Worm (Caenorhabditis elegans) whole organism, L4 larva: ENCODE measurements around the gene C53B7.3.
A peak's percentile ranks its signal among the peaks of the same experiment; 100 is the strongest.

Experiments
- D1046.2 ChIP-seq: fragments of 200-800 bp; sonication (Bioruptor generic); IDR thresholded peaks from 2 replicates; pipeline ENCODE4 v1.3.6; 2022; ENCODE audit warnings: missing genetic modification characterization, missing compliant biosample characterization
- F10B5.3 ChIP-seq: sonication (generic microtip); optimal IDR thresholded peaks from 2 replicates; lab custom pipeline; 2016; ENCODE audit warnings: mild to moderate bottlenecking, missing genetic modification characterization, missing compliant biosample characterization
- F26F4.8 ChIP-seq: fragments of 200-800 bp; sonication (Bioruptor generic); conservative IDR thresholded peaks from 2 replicates; pipeline ENCODE4 v1.3.6; 2022; ENCODE audit warnings: missing genetic modification characterization, missing compliant biosample characterization
- F37D6.2 ChIP-seq: sonication (generic microtip); optimal IDR thresholded peaks from 2 replicates; lab custom pipeline; 2016; ENCODE audit warnings: mild to moderate bottlenecking, missing genetic modification characterization, missing compliant biosample characterization
- R02D3.7 ChIP-seq: fragments of 150-350 bp; sonication (generic microtip); optimal IDR thresholded peaks from 3 replicates; lab custom pipeline; 2014; ENCODE audit warnings: missing biosample characterization, missing genetic modification characterization
- T20F7.1 ChIP-seq: fragments of 200-800 bp; sonication (Bioruptor generic); optimal IDR thresholded peaks from 2 replicates; lab custom pipeline; 2018; ENCODE audit warnings: mild to moderate bottlenecking, missing genetic modification characterization, missing compliant biosample characterization
- Y5F2A.4 ChIP-seq: fragments of 200-800 bp; sonication (Bioruptor generic); optimal IDR thresholded peaks from 2 replicates; lab custom pipeline; 2018; ENCODE audit warnings: mild to moderate bottlenecking, missing genetic modification characterization, missing compliant biosample characterization
- attf-4 ChIP-seq: sonication (generic microtip); optimal IDR thresholded peaks from 3 replicates; lab custom pipeline; 2017; ENCODE audit warnings: missing biosample characterization, missing genetic modification characterization
- ceh-20 ChIP-seq: fragments of 200-800 bp; sonication (Bioruptor generic); IDR thresholded peaks from 2 replicates; pipeline ENCODE4 v1.3.6; 2022; ENCODE audit warnings: missing genetic modification reagents, missing genetic modification characterization, missing compliant biosample characterization
- ceh-28 ChIP-seq: fragments of 150-350 bp; optimal IDR thresholded peaks from 2 replicates; lab custom pipeline; 2014; ENCODE audit warnings: missing biosample characterization, missing genetic modification reagents, missing genetic modification characterization
- ceh-32 ChIP-seq: sonication (generic microtip); optimal IDR thresholded peaks from 2 replicates; lab custom pipeline; 2016; ENCODE audit warnings: mild to moderate bottlenecking, missing genetic modification characterization, missing compliant biosample characterization; ENCODE audit not compliant: poor library complexity
- daf-16 ChIP-seq, 3 experiments: sonication (generic microtip); optimal IDR thresholded peaks; 2 replicates each; lab custom pipeline; 2016 to 2017; ENCODE audit warnings: missing genetic modification characterization in 3 of 3, missing genetic modification reagents in 3 of 3, mild to moderate bottlenecking in 2 of 3, missing compliant biosample characterization in 2 of 3, missing biosample characterization in 1 of 3, moderate library complexity in 1 of 3
- daf-8 ChIP-seq: fragments of 200-800 bp; sonication (Bioruptor generic); IDR thresholded peaks from 2 replicates; pipeline ENCODE4 v1.3.6; 2022; ENCODE audit warnings: missing genetic modification characterization, missing compliant biosample characterization
- dmd-6 ChIP-seq: fragments of 200-800 bp; sonication (Bioruptor generic); IDR thresholded peaks from 2 replicates; pipeline ENCODE4 v1.3.6; 2022; ENCODE audit warnings: missing genetic modification reagents, missing genetic modification characterization, missing compliant biosample characterization
- dmd-8 ChIP-seq: fragments of 200-800 bp; sonication (Bioruptor generic); IDR thresholded peaks from 2 replicates; pipeline ENCODE4 v1.3.6; 2022; ENCODE audit warnings: missing genetic modification characterization, missing compliant biosample characterization
- egl-27 ChIP-seq: sonication (generic microtip); optimal IDR thresholded peaks from 3 replicates; lab custom pipeline; 2017; ENCODE audit warnings: missing biosample characterization, missing genetic modification reagents, missing genetic modification characterization
- gei-8 ChIP-seq: fragments of 200-800 bp; sonication (Bioruptor generic); optimal IDR thresholded peaks from 2 replicates; lab custom pipeline; 2018; ENCODE audit warnings: mild to moderate bottlenecking, missing genetic modification characterization, missing compliant biosample characterization
- hif-1 ChIP-seq, 2 experiments: sonication (generic microtip); optimal IDR thresholded peaks; 2 replicates each; lab custom pipeline; 2016 to 2017; ENCODE audit warnings: missing compliant biosample characterization in 2 of 2, missing genetic modification characterization in 2 of 2, missing genetic modification reagents in 2 of 2, missing genotype in 2 of 2, mild to moderate bottlenecking in 1 of 2
- hlh-11 ChIP-seq: fragments of 200-800 bp; sonication (Bioruptor generic); optimal IDR thresholded peaks from 2 replicates; lab custom pipeline; 2018; ENCODE audit warnings: mild to moderate bottlenecking, missing genetic modification characterization, missing compliant biosample characterization
- lim-7 ChIP-seq: fragments of 200-800 bp; sonication (Bioruptor generic); IDR thresholded peaks from 2 replicates; pipeline ENCODE4 v1.3.6; 2022; ENCODE audit warnings: missing genetic modification characterization, missing compliant biosample characterization
- lin-38 ChIP-seq: fragments of 200-800 bp; sonication (Bioruptor generic); IDR thresholded peaks from 2 replicates; pipeline ENCODE4 v1.3.6; 2022; ENCODE audit warnings: missing genetic modification reagents, missing genetic modification characterization, missing compliant biosample characterization
- lin-39 ChIP-seq: fragments of 150-350 bp; optimal IDR thresholded peaks from 2 replicates; lab custom pipeline; 2014; ENCODE audit warnings: missing biosample characterization, missing genetic modification reagents, missing genetic modification characterization
- madf-5 ChIP-seq, 2 experiments: fragments of 200-800 bp; sonication (Bioruptor generic); IDR thresholded peaks; 2 replicates each; pipeline ENCODE4 v1.3.6; 2022; ENCODE audit warnings: missing compliant biosample characterization in 2 of 2, missing genetic modification characterization in 2 of 2
- mdl-1 ChIP-seq, 2 experiments: fragments of 150-350 bp in 1 of 2; sonication (generic microtip) in 1 of 2; optimal IDR thresholded peaks; 2 replicates each; lab custom pipeline; 2014 to 2017; ENCODE audit warnings: missing biosample characterization in 2 of 2, missing genetic modification characterization in 2 of 2
- mxl-2 ChIP-seq: fragments of 200-800 bp; sonication (Bioruptor generic); conservative IDR thresholded peaks from 2 replicates; pipeline ENCODE4 v1.3.6; 2022; ENCODE audit warnings: missing genetic modification reagents, missing genetic modification characterization, missing compliant biosample characterization
- mxl-3 ChIP-seq: fragments of 200-800 bp; sonication (Bioruptor generic); optimal IDR thresholded peaks from 2 replicates; lab custom pipeline; 2018; ENCODE audit warnings: mild to moderate bottlenecking, missing genetic modification characterization, missing compliant biosample characterization
- nhr-10 ChIP-seq: fragments of 150-350 bp; optimal IDR thresholded peaks from 2 replicates; lab custom pipeline; 2014; ENCODE audit warnings: missing biosample characterization, missing genetic modification characterization
- nhr-11 ChIP-seq: fragments of 150-350 bp; optimal IDR thresholded peaks from 2 replicates; lab custom pipeline; 2014; ENCODE audit warnings: missing biosample characterization, missing genetic modification characterization
- nhr-237 ChIP-seq: sonication (generic microtip); optimal IDR thresholded peaks from 2 replicates; lab custom pipeline; 2017; ENCODE audit warnings: missing biosample characterization, missing genetic modification characterization
- nhr-28 ChIP-seq: fragments of 150-350 bp; optimal IDR thresholded peaks from 2 replicates; lab custom pipeline; 2014; ENCODE audit warnings: missing biosample characterization, missing genetic modification characterization
- nhr-48 ChIP-seq: sonication (generic microtip); optimal IDR thresholded peaks from 2 replicates; lab custom pipeline; 2016; ENCODE audit warnings: mild to moderate bottlenecking, missing genetic modification characterization, missing compliant biosample characterization
- nhr-77 ChIP-seq: fragments of 150-350 bp; optimal IDR thresholded peaks from 2 replicates; lab custom pipeline; 2014; ENCODE audit warnings: missing biosample characterization, missing genetic modification characterization
- php-3 ChIP-seq: fragments of 200-800 bp; sonication (Bioruptor generic); IDR thresholded peaks from 2 replicates; pipeline ENCODE4 v1.3.6; 2022; ENCODE audit warnings: missing genetic modification reagents, missing genetic modification characterization, missing compliant biosample characterization
- pqm-1 ChIP-seq: sonication (generic microtip); optimal IDR thresholded peaks from 2 replicates; lab custom pipeline; 2017; ENCODE audit warnings: missing biosample characterization, missing genetic modification characterization
- sdz-12 ChIP-seq: fragments of 200-800 bp; sonication (Bioruptor generic); optimal IDR thresholded peaks from 2 replicates; lab custom pipeline; 2018; ENCODE audit warnings: mild to moderate bottlenecking, missing genetic modification characterization, missing compliant biosample characterization
- set-16 ChIP-seq: fragments of 200-800 bp; sonication (Bioruptor generic); IDR thresholded peaks from 2 replicates; pipeline ENCODE4 v1.3.6; 2022; ENCODE audit warnings: missing genetic modification reagents, missing genetic modification characterization, missing compliant biosample characterization
- tra-1 ChIP-seq: fragments of 200-800 bp; sonication (Bioruptor generic); IDR thresholded peaks from 2 replicates; pipeline ENCODE4 v1.3.6; 2022; ENCODE audit warnings: missing genetic modification reagents, missing genetic modification characterization, missing compliant biosample characterization
- unc-62 ChIP-seq, 3 experiments: fragments of 150-350 bp in 1 of 3; sonication (generic microtip); optimal IDR thresholded peaks in 2 of 3; peaks in 1 of 3; 1 replicate in 1 of 3; 2 replicates in 2 of 3; lab custom pipeline; 2014 to 2017; ENCODE audit warnings: missing biosample characterization in 3 of 3, missing genetic modification characterization in 3 of 3, missing genetic modification reagents in 3 of 3, missing genotype in 1 of 3
- vab-7 ChIP-seq: fragments of 200-800 bp; sonication (Bioruptor generic); IDR thresholded peaks from 2 replicates; pipeline ENCODE4 v1.3.6; 2022; ENCODE audit warnings: missing genetic modification reagents, missing genetic modification characterization, missing compliant biosample characterization
- zag-1 ChIP-seq: fragments of 150-350 bp; optimal IDR thresholded peaks from 2 replicates; lab custom pipeline; 2014; ENCODE audit warnings: missing biosample characterization, missing genetic modification characterization
- zfp-2 ChIP-seq: sonication (generic microtip); optimal IDR thresholded peaks from 2 replicates; lab custom pipeline; 2016; ENCODE audit warnings: mild to moderate bottlenecking, missing genetic modification characterization, missing compliant biosample characterization
- zfp-3 ChIP-seq: fragments of 200-800 bp; sonication (Bioruptor generic); conservative IDR thresholded peaks from 2 replicates; pipeline ENCODE4 v1.3.6; 2022; ENCODE audit warnings: missing genetic modification reagents, missing genetic modification characterization, missing compliant biosample characterization
- ztf-11 ChIP-seq: fragments of 150-350 bp; optimal IDR thresholded peaks from 2 replicates; lab custom pipeline; 2014; ENCODE audit warnings: missing biosample characterization, missing genetic modification characterization
- ztf-7 ChIP-seq: fragments of 150-350 bp; optimal IDR thresholded peaks from 2 replicates; lab custom pipeline; 2014; ENCODE audit warnings: missing biosample characterization, missing genetic modification characterization

Gene C53B7.3

DNA sequence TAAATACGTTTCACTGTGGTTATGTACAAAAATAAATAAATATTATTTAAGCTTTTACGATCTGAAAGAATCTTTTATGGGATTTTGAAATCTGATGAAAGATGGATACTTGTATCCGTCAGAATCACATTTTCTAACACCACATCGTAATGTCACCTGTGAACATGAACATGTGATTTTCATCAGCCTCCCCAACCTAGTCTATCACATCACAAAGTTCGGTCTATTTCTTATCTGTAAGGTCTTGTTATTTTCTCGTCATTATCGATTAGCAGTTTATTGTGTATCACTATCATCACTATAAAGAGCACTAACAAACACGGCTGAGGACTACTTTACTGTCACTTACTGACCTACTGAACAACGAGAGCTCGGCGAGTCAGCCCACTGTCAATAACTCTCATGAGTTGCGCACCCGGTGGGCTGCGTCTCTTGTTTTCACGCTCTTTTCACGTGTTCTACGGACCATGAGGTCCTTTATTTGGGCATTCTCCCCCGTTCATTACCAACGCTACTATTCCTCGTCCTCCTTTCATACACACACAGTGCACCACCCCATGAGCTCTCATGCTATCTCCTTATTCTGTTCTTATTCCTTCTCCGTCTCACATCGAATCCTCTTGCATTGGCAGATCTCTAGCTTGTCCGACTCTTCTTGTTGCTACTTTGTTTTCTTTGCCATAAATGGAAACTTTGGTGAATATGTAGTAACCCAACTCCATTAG, 37.3 kb upstream of the C53B7.3 start (continued):
- TF ChIP-seq vab-7 (GFP tag; lab: Robert Waterston, UW): no peak
- TF ChIP-seq lin-38: no peak
- TF ChIP-seq ztf-11 (tag; lab: Kevin White, UChicago): no peak
- TF ChIP-seq ceh-20 (GFP tag; lab: Robert Waterston, UW): no peak
- TF ChIP-seq dmd-6 (GFP tag; lab: Robert Waterston, UW): peak; percentile 52; the same call in 1 of the 2 replicates
- peak; percentile 75; the same call in 1 of the 2 replicates for TF ChIP-seq mxl-2 (GFP tag; lab: Robert Waterston, UW)
- TF ChIP-seq lin-39: no peak
- TF ChIP-seq F37D6.2 (tag; lab: Kevin White, UChicago): no peak
- no peak for TF ChIP-seq gei-8 (GFP tag; lab: Kevin White, UChicago)
- no peak for TF ChIP-seq lim-7
- no peak for TF ChIP-seq ceh-32
- TF ChIP-seq nhr-10 (tag; lab: Kevin White, UChicago): peak; percentile 2
- peak; percentile 6 for TF ChIP-seq nhr-77
- no peak for TF ChIP-seq set-16 (GFP tag; lab: Robert Waterston, UW)
- no peak for TF ChIP-seq hif-1 (tag; optimal IDR thresholded peaks at IDR 0.05; lab: Kevin White, UChicago)
- TF ChIP-seq pqm-1: peak; percentile 2
- TF ChIP-seq zfp-3 (GFP tag; lab: Robert Waterston, UW): no peak
- TF ChIP-seq nhr-237: no peak
- peak in 1 of 2 experiments; percentile 56 for TF ChIP-seq unc-62 (GFP tag; optimal IDR thresholded peaks at IDR 0.05 in 1 of 2; lab: Kevin White, UChicago)
- no peak for TF ChIP-seq unc-62 (tag; optimal IDR thresholded peaks at IDR 0.05; lab: Kevin White, UChicago)
- peak; percentile 85 for TF ChIP-seq nhr-28
- peak; percentile 39; the same call in 1 of the 2 replicates for TF ChIP-seq tra-1 (GFP tag; lab: Robert Waterston, UW)
- TF ChIP-seq F10B5.3: no peak
- 0 out of 2 replicates have a peak, but pooled peaks have one; percentile 38 for TF ChIP-seq F26F4.8 (GFP tag; lab: Robert Waterston, UW)
- TF ChIP-seq nhr-11 (tag; lab: Kevin White, UChicago): peak; percentile 33
- peak in 1 of 2 experiments; percentile 51 for TF ChIP-seq mdl-1 (tag; optimal IDR thresholded peaks at IDR 0.05; lab: Kevin White, UChicago)
- TF ChIP-seq ztf-7 (tag; lab: Kevin White, UChicago): no peak
- no peak for TF ChIP-seq madf-5 (GFP tag; IDR thresholded peaks at IDR 0.05; lab: Robert Waterston, UW)
- peak; percentile 44 for TF ChIP-seq T20F7.1 (GFP tag; lab: Kevin White, UChicago)
- TF ChIP-seq ceh-28: no peak
- no peak for TF ChIP-seq mxl-3 (GFP tag; lab: Kevin White, UChicago)
- TF ChIP-seq zag-1 (tag; lab: Kevin White, UChicago): no peak
- no peak for TF ChIP-seq Y5F2A.4 (GFP tag; lab: Kevin White, UChicago)
- TF ChIP-seq daf-8: no peak
- no peak for TF ChIP-seq D1046.2 (GFP tag; lab: Robert Waterston, UW)
- 0 out of 2 replicates have a peak, but pooled peaks have one; percentile 7 for TF ChIP-seq php-3 (GFP tag; lab: Robert Waterston, UW)
- TF ChIP-seq attf-4: no peak
- no peak for TF ChIP-seq zfp-2 (tag; lab: Kevin White, UChicago)
- TF ChIP-seq egl-27 (tag; lab: Kevin White, UChicago): no peak
- peak; percentile 36 for TF ChIP-seq nhr-48 (tag; lab: Kevin White, UChicago)
- no peak for TF ChIP-seq daf-16 (GFP tag; optimal IDR thresholded peaks at IDR 0.05; lab: Kevin White, UChicago)
- TF ChIP-seq daf-16 (tag; optimal IDR thresholded peaks at IDR 0.05; lab: Kevin White, UChicago): peak; percentile 83
- TF ChIP-seq hlh-11: peak; percentile 70
- TF ChIP-seq R02D3.7 (tag; lab: Kevin White, UChicago): no peak
- no peak for TF ChIP-seq dmd-8 (GFP tag; lab: Robert Waterston, UW)
- no peak for TF ChIP-seq sdz-12 (GFP tag; lab: Kevin White, UChicago)
